Fruit fly (Drosophila melanogaster): ENCODE measurements around the gene CG6813.

DNA sequence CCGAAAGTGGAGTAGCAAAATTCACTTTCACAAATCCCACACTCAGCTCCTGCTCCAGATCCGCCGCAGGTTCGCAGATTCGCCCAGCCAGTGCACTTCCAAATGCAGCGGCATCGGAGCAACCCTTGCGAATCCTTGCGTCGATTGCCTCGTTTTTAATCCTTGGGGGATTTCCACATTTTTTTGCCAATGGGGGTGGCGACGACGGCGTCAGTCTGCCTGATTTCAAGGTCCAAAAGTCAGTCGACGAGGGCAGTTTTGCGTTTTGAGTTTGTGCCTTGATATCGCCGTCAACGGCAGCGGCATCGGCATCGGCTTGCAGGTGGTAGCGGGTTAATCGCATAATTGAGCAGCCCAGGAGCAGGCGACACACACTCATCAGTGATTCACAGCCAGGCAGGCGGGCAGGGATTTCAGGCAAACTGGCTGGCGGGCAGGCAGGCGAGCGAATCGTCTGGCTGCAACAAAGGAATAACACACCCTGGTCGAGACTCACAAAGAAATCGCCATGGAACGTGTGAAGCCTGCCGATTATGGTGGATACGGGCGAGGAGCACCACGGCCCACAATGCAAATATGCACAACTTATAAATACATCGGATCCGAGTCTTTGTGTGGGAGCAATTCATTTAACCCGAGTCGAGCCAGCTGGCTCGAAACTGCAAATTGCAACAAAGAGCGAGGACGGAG lies 10.9 kb downstream of the CG6813 start:
- TF ChIP-seq psq (GFP tag; optimal IDR thresholded peaks at IDR 0.05) (no peak), Dfd (GFP tag; optimal IDR thresholded peaks at IDR 0.05) (no peak), Mio (GFP tag; optimal IDR thresholded peaks at IDR 0.05) (no peak), Hr83 (GFP tag; optimal IDR thresholded peaks at IDR 0.05; ENCODE audit: poor library complexity, severe bottlenecking) (no peak), jim (GFP tag; optimal IDR thresholded peaks at IDR 0.05) (no peak)
